Worm (Caenorhabditis elegans) whole organism, late embryonic: ENCODE data around the gene mak-1.

Experiments
- T23F11.4 ChIP-seq: fragments of 200-800 bp; sonication (Bioruptor generic); optimal IDR thresholded peaks from 2 replicates; lab custom pipeline; 2018; ENCODE audit warnings: mild to moderate bottlenecking, missing genetic modification characterization, missing compliant biosample characterization
- elt-2 ChIP-seq: sonication (generic microtip); optimal IDR thresholded peaks from 2 replicates; lab custom pipeline; 2016; ENCODE audit warnings: missing genetic modification reagents, missing genetic modification characterization, missing compliant biosample characterization
- fkh-10 ChIP-seq: fragments of 150-350 bp; optimal IDR thresholded peaks from 2 replicates; lab custom pipeline; 2014; ENCODE audit warnings: missing biosample characterization, missing genetic modification reagents, missing genetic modification characterization
- lim-6 ChIP-seq: sonication (generic microtip); optimal IDR thresholded peaks from 2 replicates; lab custom pipeline; 2016; ENCODE audit warnings: missing genetic modification characterization, missing compliant biosample characterization
- nhr-11 ChIP-seq: fragments of 150-350 bp; optimal IDR thresholded peaks from 2 replicates; lab custom pipeline; 2014; ENCODE audit warnings: missing biosample characterization, missing genetic modification characterization
- pag-3 ChIP-seq: sonication (generic microtip); optimal IDR thresholded peaks from 2 replicates; lab custom pipeline; 2016; ENCODE audit warnings: missing compliant biosample characterization, missing genetic modification characterization, borderline replicate concordance
- pha-2 ChIP-seq: sonication (generic microtip); optimal IDR thresholded peaks from 2 replicates; lab custom pipeline; 2017; ENCODE audit warnings: mild to moderate bottlenecking, missing genetic modification characterization, missing compliant biosample characterization

DNA sequence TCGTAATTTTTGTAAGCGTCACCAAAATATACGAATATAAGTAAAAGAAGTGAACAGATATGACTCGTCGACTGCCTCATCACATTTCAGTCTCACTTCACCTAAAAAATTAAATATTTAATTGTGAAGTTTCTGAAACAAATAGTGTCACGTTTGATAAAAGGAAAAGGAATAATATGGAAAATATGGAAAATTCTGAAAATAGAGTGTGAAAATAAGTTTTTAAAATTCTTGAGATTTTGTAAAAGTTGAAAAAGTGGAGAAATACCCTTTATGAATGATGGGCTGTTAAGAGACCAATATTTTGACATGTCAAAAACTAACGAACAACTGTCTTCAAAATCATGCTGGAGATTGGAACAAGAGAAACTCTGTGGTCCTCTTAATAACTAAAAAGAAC is 17.2 kb upstream of the mak-1 start, which contains the start of gene T01B7.9:
- no peak for TF ChIP-seq lim-6 (tag; lab: Kevin White, UChicago)
- TF ChIP-seq nhr-11 (tag; lab: Kevin White, UChicago), result no peak
- no peak for TF ChIP-seq T23F11.4 (GFP tag; lab: Kevin White, UChicago)
- no peak for TF ChIP-seq elt-2
- TF ChIP-seq fkh-10 (GFP tag; lab: Kevin White, UChicago), result no peak
- TF ChIP-seq pha-2 (tag; lab: Kevin White, UChicago), result no peak
- TF ChIP-seq pag-3 (tag; lab: Kevin White, UChicago), result no peak
